Worm (Caenorhabditis elegans) whole organism, L4/young adult: Measurements from ENCODE around the gene dsl-7.

Experiments used
- W03F9.2 ChIP-seq: fragments of 150-350 bp; optimal IDR thresholded peaks from 2 replicates; lab custom pipeline; 2014; ENCODE audit warnings: missing biosample characterization, missing genetic modification characterization
- dao-5 ChIP-seq: sonication (generic microtip); optimal IDR thresholded peaks from 2 replicates; lab custom pipeline; 2016; ENCODE audit warnings: missing genotype, missing genetic modification characterization, moderate library complexity, missing compliant biosample characterization
- him-1 ChIP-seq: sonication (generic microtip); optimal IDR thresholded peaks from 2 replicates; lab custom pipeline; 2016; ENCODE audit warnings: missing genotype, missing genetic modification reagents, missing genetic modification characterization, missing compliant biosample characterization

DNA sequence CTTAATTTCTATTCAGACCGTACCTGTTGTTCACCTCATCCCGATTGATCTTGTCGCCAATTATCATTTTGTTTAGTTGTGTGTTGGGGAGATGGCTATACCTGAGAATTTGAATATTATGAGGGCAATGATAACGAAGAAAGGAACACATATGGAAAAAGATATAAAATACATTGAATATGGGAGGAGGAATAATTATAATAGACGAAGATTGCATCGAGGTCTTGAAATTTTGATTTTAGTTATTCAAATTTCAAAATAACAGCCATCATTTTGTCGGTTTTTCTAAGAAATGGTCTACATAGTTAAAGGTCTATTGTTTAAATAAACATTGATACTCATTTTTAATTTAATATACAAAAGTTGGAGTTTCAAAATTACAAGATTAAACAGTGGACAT lies 5.9 kb upstream of the dsl-7 start, which contains the start of gene shw-3:
- no peak for TF ChIP-seq dao-5 (tag; lab: Kevin White, UChicago)
- no peak for TF ChIP-seq him-1 (tag; lab: Kevin White, UChicago)
- TF ChIP-seq W03F9.2 (tag; lab: Kevin White, UChicago) = no peak
